Fruit fly (Drosophila melanogaster) whole organism, adult: Measurements from ENCODE around the gene CG7601.

ENCODE experiments used
- CG11617 ChIP-seq: fragments of 200-800 bp; sonication (Bioruptor generic); optimal IDR thresholded peaks from 2 replicates; lab custom pipeline; 2017; ENCODE audit warnings: mild to moderate bottlenecking, missing biosample characterization, missing genetic modification reagents, missing genetic modification characterization
- CG12768 ChIP-seq: fragments of 200-800 bp; sonication (Bioruptor generic); optimal IDR thresholded peaks from 2 replicates; lab custom pipeline; 2017; ENCODE audit warnings: missing biosample characterization, missing genetic modification characterization, mild to moderate bottlenecking, moderate library complexity, missing genetic modification reagents
- CG14711 ChIP-seq: fragments of 200-800 bp; sonication (Bioruptor generic); optimal IDR thresholded peaks from 2 replicates; lab custom pipeline; 2018; ENCODE audit warnings: missing biosample characterization, mild to moderate bottlenecking, missing genetic modification characterization, moderate library complexity
- CG1620 ChIP-seq: fragments of 200-800 bp; sonication (Bioruptor generic); optimal IDR thresholded peaks from 2 replicates; lab custom pipeline; 2016; ENCODE audit warnings: missing biosample characterization, missing genetic modification characterization
- CG33017 ChIP-seq: fragments of 200-800 bp; sonication (Bioruptor generic); optimal IDR thresholded peaks from 2 replicates; lab custom pipeline; 2018; ENCODE audit warnings: missing biosample characterization, mild to moderate bottlenecking, missing genetic modification characterization, moderate library complexity
- CG5204 ChIP-seq: fragments of 200-800 bp; sonication (Bioruptor generic); optimal IDR thresholded peaks from 2 replicates; lab custom pipeline; 2016; ENCODE audit warnings: missing biosample characterization, missing genetic modification characterization
- CG7045 ChIP-seq: fragments of 200-800 bp; sonication (Bioruptor generic); optimal IDR thresholded peaks from 2 replicates; lab custom pipeline; 2017; ENCODE audit warnings: missing biosample characterization, mild to moderate bottlenecking, missing genetic modification characterization
- CG7101 ChIP-seq: fragments of 200-800 bp; sonication (Bioruptor generic); optimal IDR thresholded peaks from 2 replicates; lab custom pipeline; 2018; ENCODE audit warnings: missing biosample characterization, mild to moderate bottlenecking, missing genetic modification characterization, moderate library complexity
- Clk ChIP-seq: fragments of 200-800 bp; sonication (Bioruptor generic); optimal IDR thresholded peaks from 2 replicates; lab custom pipeline; 2017; ENCODE audit warnings: missing biosample characterization, missing genetic modification characterization
- Crg-1 ChIP-seq: fragments of 200-800 bp; sonication (Bioruptor generic); optimal IDR thresholded peaks from 2 replicates; lab custom pipeline; 2016; ENCODE audit warnings: missing biosample characterization, missing genetic modification characterization
- Hr96 ChIP-seq: fragments of 200-800 bp; sonication (Bioruptor generic); optimal IDR thresholded peaks from 2 replicates; lab custom pipeline; 2016; ENCODE audit warnings: missing biosample characterization, missing genetic modification characterization
- Mnt ChIP-seq: fragments of 200-800 bp; sonication (Bioruptor generic); optimal IDR thresholded peaks from 2 replicates; lab custom pipeline; 2016; ENCODE audit warnings: missing biosample characterization, mild to moderate bottlenecking, missing genetic modification characterization
- bab1 ChIP-seq: fragments of 200-800 bp; sonication (Bioruptor generic); optimal IDR thresholded peaks from 3 replicates; lab custom pipeline; 2019; ENCODE audit warnings: missing biosample characterization, mild to moderate bottlenecking, missing genetic modification characterization, moderate library complexity
- cic ChIP-seq: fragments of 200-800 bp; sonication (Bioruptor generic); optimal IDR thresholded peaks from 2 replicates; lab custom pipeline; 2017; ENCODE audit warnings: missing biosample characterization, mild to moderate bottlenecking, missing genetic modification characterization, moderate library complexity
- cnc ChIP-seq, 2 experiments: fragments of >200 bp; optimal IDR thresholded peaks; 2 replicates each; lab custom pipeline; 2017
- kay ChIP-seq: fragments of 200-800 bp; sonication (Bioruptor generic); peaks from one replicate; lab custom pipeline; 2016; ENCODE audit warnings: missing biosample characterization, missing genetic modification characterization, borderline replicate concordance
- ovo ChIP-seq: fragments of 200-800 bp; sonication (Bioruptor generic); optimal IDR thresholded peaks from 2 replicates; lab custom pipeline; 2016; ENCODE audit warnings: missing biosample characterization, missing genetic modification characterization
- pad ChIP-seq: fragments of 200-800 bp; sonication (Bioruptor generic); optimal IDR thresholded peaks from 3 replicates; lab custom pipeline; 2017; ENCODE audit warnings: missing biosample characterization, missing genetic modification characterization, mild to moderate bottlenecking, moderate library complexity, missing genetic modification reagents
- tj ChIP-seq: fragments of 200-800 bp; sonication (Bioruptor generic); optimal IDR thresholded peaks from 3 replicates; lab custom pipeline; 2017; ENCODE audit warnings: missing biosample characterization, mild to moderate bottlenecking, missing genetic modification characterization, moderate library complexity
- toe ChIP-seq: fragments of 200-800 bp; sonication (Bioruptor generic); optimal IDR thresholded peaks from 2 replicates; lab custom pipeline; 2016; ENCODE audit warnings: missing biosample characterization, missing genetic modification characterization

The CG7601 gene

DNA sequence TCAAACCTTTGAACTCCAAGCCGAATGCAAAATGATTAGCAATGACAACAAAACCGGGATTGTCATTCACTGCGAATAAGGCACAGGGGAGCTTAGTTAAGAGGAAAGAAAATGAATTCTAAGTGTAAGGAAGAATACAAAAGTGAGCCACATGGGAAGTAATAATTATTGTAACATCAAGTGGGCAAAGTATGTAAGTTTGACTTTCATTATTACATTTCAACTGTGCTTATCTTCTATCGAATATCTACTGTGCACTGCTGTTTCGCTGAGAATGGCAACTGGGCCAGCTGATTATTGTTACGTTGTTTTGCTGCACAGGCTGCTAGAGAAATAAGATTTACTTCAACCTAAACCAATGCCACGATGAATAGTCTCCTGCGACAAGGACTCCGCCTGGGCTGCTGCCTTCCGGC is at the start of gene CG7601, which contains the start of gene CIA30:
Gene CG7601, minus strand, starts transcription at position 68 of the 416 bp plus-strand sequence.
Gene CIA30, plus strand, starts transcription at position 288 of the 416 bp plus-strand sequence.
- TF ChIP-seq Mnt (GFP tag; lab: Kevin White, UChicago) (peak; percentile 96), cnc (optimal IDR thresholded peaks at IDR 0.05; lab: Kevin White, UChicago) (no peak), CG14711 (tag; lab: Kevin White, UChicago) (peak; percentile 95), tj (GFP tag; lab: Kevin White, UChicago) (peak; percentile 83), pad (GFP tag; lab: Kevin White, UChicago) (peak; percentile 92), CG11617 (GFP tag; lab: Kevin White, UChicago) (peak; percentile 96), CG7045 (peak; percentile 99), toe (peak; percentile 100), ovo (GFP tag; lab: Kevin White, UChicago) (peak; percentile 90), CG5204 (peak; percentile 98), Hr96 (GFP tag; lab: Kevin White, UChicago) (peak; percentile 100), CG33017 (tag; lab: Kevin White, UChicago) (peak; percentile 98), kay (GFP tag; lab: Kevin White, UChicago) (no peak), bab1 (GFP tag; lab: Kevin White, UChicago) (peak; percentile 98), Clk (GFP tag; lab: Kevin White, UChicago) (peak; percentile 97), CG7101 (peak; percentile 99), Crg-1 (GFP tag; lab: Kevin White, UChicago) (peak; percentile 98), CG1620 (GFP tag; lab: Kevin White, UChicago) (peak; percentile 99), CG12768 (GFP tag; lab: Kevin White, UChicago) (peak; percentile 99), cic (peak; percentile 92)

DNA sequence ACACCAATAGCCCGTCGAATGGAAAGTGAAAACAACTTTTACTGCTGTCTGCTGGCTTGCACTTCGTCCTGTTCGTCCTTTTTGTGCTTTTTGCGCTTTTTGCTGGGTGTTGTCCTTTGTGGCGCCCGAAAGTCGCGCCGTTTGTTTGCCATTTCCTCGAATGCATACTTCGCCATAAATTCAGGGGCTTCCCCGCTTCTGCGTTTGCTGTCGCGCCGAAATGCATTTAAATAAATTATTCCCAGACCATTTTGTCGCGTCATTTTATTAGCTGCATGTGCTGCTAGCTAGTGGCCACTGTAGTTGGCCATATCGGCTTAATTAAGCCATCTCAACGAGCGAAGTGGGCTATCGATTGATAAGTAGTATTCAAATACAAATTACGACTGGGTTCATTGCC is 48.7 kb upstream of the CG7601 start:
- TF ChIP-seq bab1 (GFP tag; lab: Kevin White, UChicago), result no peak
- no peak for TF ChIP-seq CG1620 (GFP tag; lab: Kevin White, UChicago)
- TF ChIP-seq Mnt (GFP tag; lab: Kevin White, UChicago), result no peak
- no peak for TF ChIP-seq Clk (GFP tag; lab: Kevin White, UChicago)
- TF ChIP-seq Hr96 (GFP tag; lab: Kevin White, UChicago), result no peak
- no peak for TF ChIP-seq CG11617 (GFP tag; lab: Kevin White, UChicago)
- no peak for TF ChIP-seq toe

DNA sequence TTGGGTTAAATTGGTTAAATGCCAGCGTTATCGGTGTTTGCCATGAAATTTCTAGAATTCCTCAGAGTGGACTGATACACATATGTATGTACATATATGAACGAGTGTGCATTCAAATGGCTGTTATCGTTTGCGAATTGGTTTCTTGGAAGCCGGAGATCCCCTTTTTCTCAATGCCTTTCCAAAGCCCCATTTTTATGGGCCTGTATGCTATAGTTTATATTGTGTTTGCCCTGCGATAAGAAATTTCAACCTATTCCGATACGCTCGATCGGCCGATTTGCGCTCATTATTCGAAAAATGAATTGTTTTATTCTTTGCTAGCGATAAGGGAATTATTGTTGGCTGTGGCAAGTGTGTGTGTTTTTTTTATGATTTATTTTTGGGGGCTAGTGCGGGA is 46.7 kb upstream of the CG7601 start:
- TF ChIP-seq pad (GFP tag; lab: Kevin White, UChicago) (no peak), Mnt (GFP tag; lab: Kevin White, UChicago) (no peak), Hr96 (GFP tag; lab: Kevin White, UChicago) (no peak), cnc (optimal IDR thresholded peaks at IDR 0.05; lab: Kevin White, UChicago) (no peak), CG11617 (GFP tag; lab: Kevin White, UChicago) (no peak), CG33017 (tag; lab: Kevin White, UChicago) (no peak), cic (no peak), ovo (GFP tag; lab: Kevin White, UChicago) (no peak), kay (GFP tag; lab: Kevin White, UChicago) (no peak), CG14711 (tag; lab: Kevin White, UChicago) (no peak), tj (GFP tag; lab: Kevin White, UChicago) (no peak), CG7045 (no peak), CG7101 (no peak)

DNA sequence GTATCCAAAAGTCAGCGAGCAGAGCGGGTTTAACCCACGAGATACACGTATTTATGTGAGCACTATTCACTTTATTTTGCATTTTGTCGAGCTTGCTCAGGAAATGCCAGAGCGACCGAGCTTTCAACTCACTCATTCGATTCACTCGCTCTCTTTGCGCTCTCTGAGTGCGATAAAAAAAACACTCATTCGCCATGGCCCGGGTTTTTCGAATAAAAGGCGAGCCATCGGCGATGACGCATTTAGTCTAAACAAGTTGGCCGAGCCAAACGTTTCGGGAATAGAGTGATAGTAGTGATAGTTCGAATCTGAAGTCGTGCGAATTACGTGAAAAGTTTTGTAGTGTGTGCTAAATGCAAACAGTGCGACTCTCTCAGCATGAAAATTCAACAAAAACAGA is 45.8 kb upstream of the CG7601 start:
- TF ChIP-seq tj (GFP tag; lab: Kevin White, UChicago), result peak; percentile 83
- no peak for TF ChIP-seq CG1620 (GFP tag; lab: Kevin White, UChicago)
- TF ChIP-seq CG12768 (GFP tag; lab: Kevin White, UChicago), result peak; percentile 57
- peak; percentile 58 for TF ChIP-seq CG7101
- peak; percentile 10 for TF ChIP-seq pad (GFP tag; lab: Kevin White, UChicago)
- TF ChIP-seq Clk (GFP tag; lab: Kevin White, UChicago), result no peak
- TF ChIP-seq CG33017 (tag; lab: Kevin White, UChicago), result peak; percentile 57
- no peak for TF ChIP-seq CG5204
- peak; percentile 31 for TF ChIP-seq CG14711 (tag; lab: Kevin White, UChicago)
- TF ChIP-seq kay (GFP tag; lab: Kevin White, UChicago), result no peak
- no peak for TF ChIP-seq ovo (GFP tag; lab: Kevin White, UChicago)
- TF ChIP-seq Mnt (GFP tag; lab: Kevin White, UChicago), result peak; percentile 82
- TF ChIP-seq toe, result peak; percentile 39
- no peak for TF ChIP-seq CG7045
- no peak for TF ChIP-seq cnc (optimal IDR thresholded peaks at IDR 0.05; lab: Kevin White, UChicago)
- peak; percentile 67 for TF ChIP-seq bab1 (GFP tag; lab: Kevin White, UChicago)
- peak; percentile 3 for TF ChIP-seq Crg-1 (GFP tag; lab: Kevin White, UChicago)
- TF ChIP-seq cic, result peak; percentile 86
- TF ChIP-seq CG11617 (GFP tag; lab: Kevin White, UChicago), result peak; percentile 42
- no peak for TF ChIP-seq Hr96 (GFP tag; lab: Kevin White, UChicago)

DNA sequence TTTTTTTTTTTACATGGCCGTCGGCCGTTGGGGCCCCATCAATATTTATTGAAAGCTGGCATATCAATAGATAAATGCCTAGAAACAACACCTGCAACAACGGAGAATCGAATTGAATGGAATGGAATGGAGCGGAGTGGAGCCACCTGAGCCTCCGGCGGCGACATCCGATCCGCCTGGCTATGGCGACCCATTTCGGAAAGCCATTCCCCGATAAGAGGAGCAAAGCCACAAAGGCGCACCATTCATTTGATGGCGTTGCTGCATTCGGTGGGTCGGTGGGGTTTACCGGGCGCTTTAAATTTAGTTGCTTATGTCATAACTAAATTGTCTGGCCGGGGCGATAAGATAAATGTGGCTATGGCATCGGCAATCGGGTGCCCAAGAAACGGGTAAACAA is 45.3 kb upstream of the CG7601 start:
- TF ChIP-seq cic (peak; percentile 45), Clk (GFP tag; lab: Kevin White, UChicago) (no peak)

DNA sequence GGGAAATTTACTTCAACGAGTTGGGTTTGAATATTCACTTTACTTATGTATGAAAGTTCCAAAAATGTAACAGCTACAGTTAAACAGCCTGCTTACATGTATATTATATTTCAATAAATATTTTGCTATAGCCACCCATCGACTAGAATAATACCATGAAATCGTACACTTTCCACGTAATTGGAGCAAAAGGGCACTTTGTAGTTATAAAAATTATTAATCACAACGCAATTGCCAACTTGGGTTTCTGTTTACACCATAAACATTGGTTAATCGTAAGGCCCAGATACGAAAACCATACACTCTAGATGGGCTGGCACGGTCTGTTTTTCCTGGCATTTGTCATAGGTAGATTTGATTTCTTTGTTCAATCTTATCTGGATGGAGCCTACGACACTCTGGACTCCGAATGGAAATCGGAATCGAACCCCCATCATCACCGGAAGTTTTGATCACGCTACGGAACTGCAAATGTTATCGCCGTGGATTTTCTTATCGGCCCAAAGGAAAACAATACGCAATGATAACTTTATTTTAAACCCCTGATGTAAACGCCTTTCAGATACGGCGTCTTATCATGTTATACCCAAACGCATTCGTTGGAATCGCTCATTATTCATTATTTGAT is 44.0 kb upstream of the CG7601 start, which contains the start of gene fig:
Gene fig, minus strand, starts transcription at position 51 of the 628 bp plus-strand sequence.
- TF ChIP-seq CG7101, result no peak
- TF ChIP-seq CG33017 (tag; lab: Kevin White, UChicago), result no peak
- TF ChIP-seq Mnt (GFP tag; lab: Kevin White, UChicago), result no peak
- TF ChIP-seq Clk (GFP tag; lab: Kevin White, UChicago), result no peak
- TF ChIP-seq cic, result peak; percentile 67
- no peak for TF ChIP-seq CG7045
- no peak for TF ChIP-seq tj (GFP tag; lab: Kevin White, UChicago)
- TF ChIP-seq CG14711 (tag; lab: Kevin White, UChicago), result no peak
- TF ChIP-seq CG12768 (GFP tag; lab: Kevin White, UChicago), result peak; percentile 28
- no peak for TF ChIP-seq bab1 (GFP tag; lab: Kevin White, UChicago)
- TF ChIP-seq toe, result no peak
- TF ChIP-seq pad (GFP tag; lab: Kevin White, UChicago), result no peak
- no peak for TF ChIP-seq CG11617 (GFP tag; lab: Kevin White, UChicago)
- no peak for TF ChIP-seq cnc (optimal IDR thresholded peaks at IDR 0.05; lab: Kevin White, UChicago)
